Fruit fly (Drosophila melanogaster): ENCODE measurements around the gene Ugt302E1.
A peak's percentile ranks its signal among the peaks of the same experiment; 100 is the strongest.

The Ugt302E1 gene

dm6 chr3R:11199227-11199835, 44.9 kb downstream of the Ugt302E1 start (continued):
- no peak for TF ChIP-seq E2f2 (GFP tag; IDR thresholded peaks at IDR 0.05)
- TF ChIP-seq tna (GFP tag; IDR thresholded peaks at IDR 0.05; ENCODE audit: partially characterized antibody): no peak
- TF ChIP-seq ttk (GFP tag; IDR thresholded peaks at IDR 0.05): no peak
- no peak for TF ChIP-seq Hsf (GFP tag; optimal IDR thresholded peaks at IDR 0.05)
- no peak for TF ChIP-seq CG11695 (GFP tag; IDR thresholded peaks at IDR 0.05)
- no peak for TF ChIP-seq repo (GFP tag; optimal IDR thresholded peaks at IDR 0.05)
- no peak for TF ChIP-seq p53 (GFP tag; optimal IDR thresholded peaks at IDR 0.05)
- no peak for TF ChIP-seq CG33213 (GFP tag; optimal IDR thresholded peaks at IDR 0.05)
- no peak for TF ChIP-seq cad (GFP tag; optimal IDR thresholded peaks at IDR 0.05)
- no peak for TF ChIP-seq br (optimal IDR thresholded peaks at IDR 0.05)
- TF ChIP-seq Ets65A (GFP tag): peak; percentile 25
- TF ChIP-seq Dek (tag; optimal IDR thresholded peaks at IDR 0.05): no peak
- no peak for TF ChIP-seq kah (GFP tag; optimal IDR thresholded peaks at IDR 0.05)
- no peak for TF ChIP-seq Oli (tag; optimal IDR thresholded peaks at IDR 0.05)
- no peak for TF ChIP-seq CG33557 (GFP tag; optimal IDR thresholded peaks at IDR 0.05)
- TF ChIP-seq chm (GFP tag; IDR thresholded peaks at IDR 0.05): no peak
- no peak for TF ChIP-seq ken (GFP tag; IDR thresholded peaks at IDR 0.05)
- no peak for TF ChIP-seq CG18262 (tag; optimal IDR thresholded peaks at IDR 0.05)
- 0 out of 2 replicates have a peak, but pooled peaks have one; percentile 9 for TF ChIP-seq sob (GFP tag; IDR thresholded peaks at IDR 0.05)
- no peak for TF ChIP-seq shn (GFP tag; optimal IDR thresholded peaks at IDR 0.05)
- no peak for TF ChIP-seq Abd-B (GFP tag; optimal IDR thresholded peaks at IDR 0.05)
- TF ChIP-seq CG10979 (tag; optimal IDR thresholded peaks at IDR 0.05): no peak
- TF ChIP-seq CG15601 (tag; optimal IDR thresholded peaks at IDR 0.05): no peak
- no peak for TF ChIP-seq sna (GFP tag; IDR thresholded peaks at IDR 0.05; ENCODE audit: partially characterized antibody)
- TF ChIP-seq D19A (tag; optimal IDR thresholded peaks at IDR 0.05): no peak
- TF ChIP-seq Xbp1 (GFP tag; optimal IDR thresholded peaks at IDR 0.05): no peak
- TF ChIP-seq gfzf (GFP tag; optimal IDR thresholded peaks at IDR 0.05): no peak
- TF ChIP-seq kay (GFP tag; optimal IDR thresholded peaks at IDR 0.05): no peak
- TF ChIP-seq ham (GFP tag; IDR thresholded peaks at IDR 0.05): no peak
- TF ChIP-seq Xrp1 (GFP tag; IDR thresholded peaks at IDR 0.05): no peak
- TF ChIP-seq wor (GFP tag; IDR thresholded peaks at IDR 0.05): no peak
- no peak for TF ChIP-seq CG3726 (GFP tag; IDR thresholded peaks at IDR 0.05)
- no peak for TF ChIP-seq wek (GFP tag; optimal IDR thresholded peaks at IDR 0.05)
- TF ChIP-seq CG14860 (GFP tag; IDR thresholded peaks at IDR 0.05; ENCODE audit: partially characterized antibody): no peak
- TF ChIP-seq CG1792 (GFP tag; optimal IDR thresholded peaks at IDR 0.05): no peak
- TF ChIP-seq CG3163 (GFP tag; optimal IDR thresholded peaks at IDR 0.05): no peak
- no peak for TF ChIP-seq CG3407 (GFP tag; optimal IDR thresholded peaks at IDR 0.05)
- no peak for TF ChIP-seq CG14014 (GFP tag; IDR thresholded peaks at IDR 0.05)
- TF ChIP-seq Nf-YC (tag; optimal IDR thresholded peaks at IDR 0.05): no peak
- TF ChIP-seq CG6791 (GFP tag; IDR thresholded peaks at IDR 0.05; ENCODE audit: partially characterized antibody): no peak
- no peak for TF ChIP-seq cato (GFP tag; optimal IDR thresholded peaks at IDR 0.05; ENCODE audit: borderline replicate concordance)
- TF ChIP-seq CG6654 (GFP tag; optimal IDR thresholded peaks at IDR 0.05): no peak
- TF ChIP-seq CG6765 (GFP tag; optimal IDR thresholded peaks at IDR 0.05): peak; percentile 12
- no peak for TF ChIP-seq CG9215 (GFP tag; IDR thresholded peaks at IDR 0.05)
- no peak for TF ChIP-seq CG2875 (GFP tag; optimal IDR thresholded peaks at IDR 0.05)
- peak; percentile 32 for TF ChIP-seq BtbVII (GFP tag; optimal IDR thresholded peaks at IDR 0.05)
- TF ChIP-seq CG15514 (GFP tag; optimal IDR thresholded peaks at IDR 0.05): no peak
- no peak for TF ChIP-seq CG9797 (GFP tag; optimal IDR thresholded peaks at IDR 0.05)
- no peak for TF ChIP-seq CG8359 (GFP tag; optimal IDR thresholded peaks at IDR 0.05; ENCODE audit: borderline replicate concordance)
- no peak for TF ChIP-seq CG7839 (tag; optimal IDR thresholded peaks at IDR 0.05)
- 0 out of 2 replicates have a peak, but pooled peaks have one; percentile 29 for TF ChIP-seq CG11247 (GFP tag; IDR thresholded peaks at IDR 0.05)
